Worm (Caenorhabditis elegans) whole organism, L4 larva: ENCODE measurements around the gene mig-32.

Experiments used
- fos-1 ChIP-seq: fragments of 150-350 bp; optimal IDR thresholded peaks from 2 replicates; lab custom pipeline; 2014; ENCODE audit warnings: missing biosample characterization, missing genetic modification characterization
- hmg-1.1 ChIP-seq: fragments of 200-800 bp; sonication (Bioruptor generic); IDR thresholded peaks from 2 replicates; pipeline ENCODE4 v1.3.6; 2022; ENCODE audit warnings: missing genetic modification reagents, missing genetic modification characterization, missing compliant biosample characterization
- lin-13 ChIP-seq: fragments of 150-350 bp; optimal IDR thresholded peaks from 2 replicates; lab custom pipeline; 2014; ENCODE audit warnings: missing biosample characterization, missing genetic modification reagents, missing genetic modification characterization
- lsy-2 ChIP-seq, 2 experiments: fragments of 150-350 bp in 1 of 2; sonication (generic microtip) in 1 of 2; optimal IDR thresholded peaks; 2 replicates each; lab custom pipeline; 2014 to 2017; ENCODE audit warnings: missing biosample characterization in 2 of 2, missing genetic modification characterization in 2 of 2
- spr-3 ChIP-seq: fragments of 200-800 bp; sonication (Bioruptor generic); optimal IDR thresholded peaks from 2 replicates; lab custom pipeline; 2018; ENCODE audit warnings: mild to moderate bottlenecking, missing genetic modification characterization, missing compliant biosample characterization

DNA sequence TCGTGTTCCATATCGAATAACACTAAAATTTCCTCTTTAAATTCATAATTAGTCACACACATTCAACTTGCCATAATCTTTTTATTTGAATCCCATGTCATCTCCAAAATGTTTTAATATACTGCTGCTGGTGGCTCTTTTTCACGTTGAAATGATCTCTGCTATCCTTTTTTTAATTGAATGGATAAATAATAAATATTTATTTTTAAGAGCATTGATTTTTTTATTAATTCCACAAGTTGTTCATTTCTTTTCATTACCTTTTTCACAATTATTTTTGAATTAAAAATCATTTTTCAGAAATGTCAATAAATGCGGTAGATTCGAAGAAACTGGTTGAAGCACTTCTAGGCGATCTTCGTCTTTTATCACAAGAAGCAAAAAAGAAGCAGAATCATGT is 4.5 kb upstream of the mig-32 start, which contains the start of gene mon-2:
- TF ChIP-seq spr-3 (GFP tag; lab: Kevin White, UChicago) (no peak), lin-13 (no peak), lsy-2 (tag; optimal IDR thresholded peaks at IDR 0.05; lab: Kevin White, UChicago) (no peak), hmg-1.1 (GFP tag; lab: Robert Waterston, UW) (no peak), fos-1 (no peak)
